Worm (Caenorhabditis elegans) whole organism, L1 larva: ENCODE data around the gene gex-4.

Experiments used
- efl-3 ChIP-seq: fragments of 200-800 bp; sonication (Bioruptor generic); optimal IDR thresholded peaks from 2 replicates; lab custom pipeline; 2018; ENCODE audit warnings: mild to moderate bottlenecking, missing genetic modification characterization, missing compliant biosample characterization
- lin-39 ChIP-seq: fragments of 150-350 bp; optimal IDR thresholded peaks from 2 replicates; lab custom pipeline; 2014; ENCODE audit warnings: missing biosample characterization, missing genetic modification reagents, missing genetic modification characterization
- lir-3 ChIP-seq: sonication (generic microtip); optimal IDR thresholded peaks from 2 replicates; lab custom pipeline; 2016; ENCODE audit warnings: mild to moderate bottlenecking, missing genetic modification characterization, moderate library complexity, missing compliant biosample characterization; ENCODE audit not compliant: poor library complexity
- nhr-76 ChIP-seq: sonication (generic microtip); optimal IDR thresholded peaks from 2 replicates; lab custom pipeline; 2017; ENCODE audit warnings: missing biosample characterization, missing genetic modification characterization
- pag-3 ChIP-seq: sonication (generic microtip); optimal IDR thresholded peaks from 2 replicates; lab custom pipeline; 2017; ENCODE audit warnings: missing genetic modification characterization, mild to moderate bottlenecking, missing compliant biosample characterization, antibody characterized with exemption, borderline replicate concordance; ENCODE audit not compliant: insufficient read depth
- pqm-1 ChIP-seq: sonication (generic microtip); optimal IDR thresholded peaks from 3 replicates; lab custom pipeline; 2017; ENCODE audit warnings: missing biosample characterization, missing genetic modification characterization
- snpc-4 ChIP-seq: fragments of 150-350 bp; optimal IDR thresholded peaks from 2 replicates; lab custom pipeline; 2014; ENCODE audit warnings: missing biosample characterization, missing genetic modification characterization
- ztf-11 ChIP-seq, 2 experiments: sonication (generic microtip); optimal IDR thresholded peaks; 2 replicates each; lab custom pipeline; 2016 to 2017; ENCODE audit warnings: missing genetic modification characterization in 2 of 2, missing biosample characterization in 1 of 2, missing compliant biosample characterization in 1 of 2

DNA sequence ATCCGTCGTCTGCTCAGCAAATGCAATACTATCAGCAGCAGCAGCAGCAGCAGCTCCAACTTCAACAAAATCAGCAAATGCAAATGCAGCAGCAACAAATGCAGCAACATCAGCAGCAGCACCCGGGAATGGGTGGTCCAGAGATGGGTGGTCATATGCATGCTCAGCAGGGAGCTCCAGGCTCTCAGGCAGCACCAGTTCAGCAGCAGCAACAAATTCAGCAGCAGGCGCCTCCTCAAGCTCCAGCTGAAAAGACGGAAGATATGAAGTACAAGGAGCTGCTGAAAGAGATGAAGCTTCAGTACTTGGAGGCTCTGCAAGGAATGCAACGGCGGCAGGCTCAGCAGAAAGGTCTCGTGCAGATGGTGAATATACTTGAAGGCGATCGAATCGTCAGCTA is 51.4 kb downstream of the gex-4 start:
- TF ChIP-seq pqm-1 (tag; lab: Kevin White, UChicago) (no peak), lin-39 (no peak), efl-3 (GFP tag; lab: Kevin White, UChicago) (no peak), snpc-4 (tag; lab: Kevin White, UChicago) (no peak), lir-3 (tag; lab: Kevin White, UChicago) (no peak), nhr-76 (no peak), pag-3 (no peak), ztf-11 (tag; optimal IDR thresholded peaks at IDR 0.05; lab: Kevin White, UChicago) (no peak)
